Worm (Caenorhabditis elegans): ENCODE results near the gene F02D10.6.

ce11 chrX:13401311-13401710, 50.2 kb downstream of the F02D10.6 start:
- no peak for TF ChIP-seq alr-1 (tag; optimal IDR thresholded peaks at IDR 0.05)
- no peak for TF ChIP-seq nhr-25 (tag; optimal IDR thresholded peaks at IDR 0.05)
- peak; percentile 10 for TF ChIP-seq blmp-1 (tag; optimal IDR thresholded peaks at IDR 0.05; ENCODE audit: insufficient read depth)
- TF ChIP-seq ztf-11 (tag; optimal IDR thresholded peaks at IDR 0.05) = no peak
- peak; percentile 95 for TF ChIP-seq fos-1 (tag; optimal IDR thresholded peaks at IDR 0.05)
- TF ChIP-seq lin-39 (tag; optimal IDR thresholded peaks at IDR 0.05) = no peak
- no peak for TF ChIP-seq ztf-4 (tag; optimal IDR thresholded peaks at IDR 0.05)
- no peak for TF ChIP-seq unc-39 (tag; optimal IDR thresholded peaks at IDR 0.05)
- no peak for TF ChIP-seq crh-2 (tag; optimal IDR thresholded peaks at IDR 0.05)
- no peak for TF ChIP-seq nhr-12 (tag; optimal IDR thresholded peaks at IDR 0.05)
- TF ChIP-seq ama-1 (optimal IDR thresholded peaks at IDR 0.05) = no peak
- no peak for TF ChIP-seq elt-3 (tag; optimal IDR thresholded peaks at IDR 0.05)
- TF ChIP-seq lsy-2 (tag; optimal IDR thresholded peaks at IDR 0.05) = no peak
